Fruit fly (Drosophila melanogaster) Kc167 (cell line): ENCODE results near the gene CG14545.

Source experiments
- Myc ChIP-seq: fragments of >200 bp; optimal IDR thresholded peaks from 2 replicates; lab custom pipeline; 2017; ENCODE audit warnings: missing external identifiers
- Sin3A ChIP-seq: fragments of >200 bp; optimal IDR thresholded peaks from 2 replicates; lab custom pipeline; 2018; ENCODE audit warnings: missing external identifiers
- h ChIP-seq: fragments of >200 bp; optimal IDR thresholded peaks from 3 replicates; lab custom pipeline; 2018; ENCODE audit warnings: missing external identifiers
- insv ChIP-seq: fragments of >200 bp; optimal IDR thresholded peaks from 3 replicates; lab custom pipeline; 2018; ENCODE audit warnings: missing external identifiers
- psq ChIP-seq: fragments of >200 bp; optimal IDR thresholded peaks from 2 replicates; lab custom pipeline; 2017; ENCODE audit warnings: missing external identifiers
- ttk ChIP-seq: sonication (Bioruptor generic); optimal IDR thresholded peaks from 2 replicates; lab custom pipeline; 2017; ENCODE audit warnings: missing external identifiers

Gene CG14545

DNA sequence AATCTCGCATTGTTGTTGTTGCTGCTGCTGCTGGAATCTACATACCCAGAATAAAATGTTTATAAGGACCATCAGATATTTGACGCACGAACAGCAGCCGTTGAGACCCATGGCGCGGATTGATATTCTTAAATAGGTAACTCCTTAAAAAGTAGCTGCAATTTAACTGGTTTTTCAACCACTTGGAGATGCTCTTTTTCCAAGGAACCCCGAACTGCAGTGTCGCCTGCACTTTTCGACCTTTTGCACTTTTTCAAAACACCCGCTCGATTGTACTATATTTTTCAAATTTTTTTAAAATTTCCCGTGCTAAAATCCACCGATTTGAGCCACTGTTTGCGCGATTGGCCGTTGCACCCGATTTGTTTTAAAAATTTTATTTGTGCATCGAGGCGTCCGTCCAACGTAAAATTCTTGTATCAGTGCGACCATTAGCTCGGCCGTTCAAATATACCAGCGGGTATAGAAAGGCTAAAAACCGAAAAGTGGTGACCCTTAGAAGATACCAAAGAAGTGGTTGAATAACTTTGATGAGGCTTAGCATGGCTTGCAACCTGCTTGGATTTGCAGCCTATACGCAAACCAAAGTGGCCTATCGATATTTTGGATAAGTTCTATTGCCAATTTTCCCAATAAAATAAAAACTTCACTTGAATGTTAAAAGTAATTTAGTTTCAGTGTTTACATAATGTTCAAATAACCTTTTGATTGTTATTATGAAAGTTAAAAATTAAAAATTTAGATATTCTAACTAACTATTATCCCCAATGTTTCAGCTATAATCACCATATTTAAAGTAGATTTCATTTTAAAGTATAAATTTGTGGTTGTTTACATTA lies 30.1 kb upstream of the CG14545 start, which contains the start of gene Tsp96F:
Tsp96F (minus strand) TSS at position 457 of the 839 bp plus-strand sequence.
- TF ChIP-seq ttk (lab: Kevin White, UChicago) (no peak), psq (lab: Kevin White, UChicago) (no peak), insv (no peak), Myc (lab: Kevin White, UChicago) (no peak), Sin3A (lab: Kevin White, UChicago) (no peak), h (lab: Kevin White, UChicago) (no peak)

- TF ChIP-seq Myc (lab: Kevin White, UChicago) (no peak), Sin3A (lab: Kevin White, UChicago) (no peak), psq (lab: Kevin White, UChicago) (no peak), insv (no peak), ttk (lab: Kevin White, UChicago) (no peak), h (lab: Kevin White, UChicago) (no peak)
These were observed 29.3 kb upstream of the CG14545 start for dm6 chr3R:25880198-25880970.

dm6 chr3R:25879324-25879766 lies 28.3 kb upstream of the CG14545 start:
- no peak for TF ChIP-seq insv
- no peak for TF ChIP-seq Sin3A (lab: Kevin White, UChicago)
- TF ChIP-seq h (lab: Kevin White, UChicago) = no peak
- TF ChIP-seq Myc (lab: Kevin White, UChicago) = no peak

- TF ChIP-seq insv (no peak), h (lab: Kevin White, UChicago) (no peak), Sin3A (lab: Kevin White, UChicago) (no peak)
These were observed 26.0 kb upstream of the CG14545 start for dm6 chr3R:25877064-25877463.

DNA sequence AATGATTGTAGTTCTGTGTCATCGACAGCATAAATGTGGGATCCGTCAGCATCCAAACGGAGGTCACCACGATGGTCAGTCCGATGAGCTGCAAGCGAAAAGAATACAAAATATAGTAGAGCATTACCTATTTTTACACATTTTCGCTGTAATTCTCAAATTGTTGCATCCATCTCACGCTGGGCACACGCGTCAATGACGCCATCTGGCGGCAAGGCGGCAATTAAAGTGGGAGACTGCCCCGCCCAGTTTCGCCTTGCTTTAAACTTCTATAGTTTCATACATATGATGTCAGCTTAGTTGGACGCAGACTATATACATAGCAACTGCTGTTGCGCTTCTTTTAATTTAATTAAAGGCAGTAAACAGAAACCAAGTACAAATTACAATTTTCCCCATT lies 25.5 kb upstream of the CG14545 start:
- TF ChIP-seq Myc (lab: Kevin White, UChicago) = no peak
- no peak for TF ChIP-seq insv
- no peak for TF ChIP-seq h (lab: Kevin White, UChicago)
- TF ChIP-seq ttk (lab: Kevin White, UChicago) = no peak
- no peak for TF ChIP-seq Sin3A (lab: Kevin White, UChicago)
- no peak for TF ChIP-seq psq (lab: Kevin White, UChicago)

DNA sequence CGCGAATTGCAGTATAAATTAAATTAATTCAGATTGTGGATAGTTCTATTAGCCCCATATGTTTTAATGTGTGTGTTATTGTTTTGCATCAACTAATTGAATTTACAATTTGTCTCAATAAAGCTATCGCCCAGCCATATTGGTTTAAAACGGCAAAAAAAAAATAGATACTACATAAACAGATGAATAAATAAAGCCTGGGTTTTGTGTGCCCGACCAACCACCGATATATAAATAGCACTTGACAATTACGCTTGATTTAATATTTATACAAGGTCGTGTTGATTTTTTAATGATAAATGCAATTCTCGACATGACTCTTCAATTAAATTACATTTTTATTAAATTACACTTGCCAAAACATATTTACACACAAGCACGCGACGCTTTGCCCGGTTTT lies 19.3 kb upstream of the CG14545 start:
- TF ChIP-seq h (lab: Kevin White, UChicago) (no peak), Sin3A (lab: Kevin White, UChicago) (no peak), Myc (lab: Kevin White, UChicago) (no peak), psq (lab: Kevin White, UChicago) (no peak), ttk (lab: Kevin White, UChicago) (no peak), insv (no peak)

DNA sequence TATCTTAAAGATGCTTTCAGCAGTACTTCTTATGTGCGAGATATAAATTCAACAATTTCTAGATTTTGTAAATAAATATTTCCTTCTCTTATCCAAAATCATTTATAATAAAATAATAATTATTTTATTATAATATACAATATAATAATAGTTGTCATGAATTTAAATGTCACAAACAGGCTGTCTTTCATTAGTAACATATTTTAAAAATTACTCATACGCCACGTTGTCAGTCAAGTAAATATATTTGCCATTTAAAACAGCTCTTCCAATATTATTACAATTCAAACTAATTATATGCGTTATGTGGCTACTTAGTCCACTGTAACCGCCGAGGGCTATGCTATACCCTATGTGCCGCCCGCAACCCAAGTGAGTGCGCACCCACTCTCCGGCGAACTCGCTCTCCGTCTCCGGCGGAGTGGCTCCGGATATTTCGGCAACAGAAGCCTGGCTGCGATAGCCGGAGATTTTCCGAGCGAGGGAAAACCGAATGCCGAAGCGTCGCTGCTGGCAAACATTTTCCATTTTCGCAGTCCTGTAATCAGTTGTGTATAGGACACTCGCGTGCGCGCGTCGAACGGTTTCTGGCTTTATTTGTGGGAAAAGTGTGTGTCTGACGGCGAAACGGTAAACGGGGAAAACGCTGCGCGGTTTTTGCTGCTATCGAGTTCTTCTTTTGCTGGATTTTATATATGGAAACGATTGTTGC lies 4.7 kb upstream of the CG14545 start, which contains the start of gene CG5890:
CG5890 (plus strand) TSS at position 561 of the 712 bp plus-strand sequence.
- no peak for TF ChIP-seq h (lab: Kevin White, UChicago)
- TF ChIP-seq Myc (lab: Kevin White, UChicago) = no peak
- no peak for TF ChIP-seq ttk (lab: Kevin White, UChicago)
- TF ChIP-seq insv = no peak
- TF ChIP-seq psq (lab: Kevin White, UChicago) = no peak
- TF ChIP-seq Sin3A (lab: Kevin White, UChicago) = no peak

DNA sequence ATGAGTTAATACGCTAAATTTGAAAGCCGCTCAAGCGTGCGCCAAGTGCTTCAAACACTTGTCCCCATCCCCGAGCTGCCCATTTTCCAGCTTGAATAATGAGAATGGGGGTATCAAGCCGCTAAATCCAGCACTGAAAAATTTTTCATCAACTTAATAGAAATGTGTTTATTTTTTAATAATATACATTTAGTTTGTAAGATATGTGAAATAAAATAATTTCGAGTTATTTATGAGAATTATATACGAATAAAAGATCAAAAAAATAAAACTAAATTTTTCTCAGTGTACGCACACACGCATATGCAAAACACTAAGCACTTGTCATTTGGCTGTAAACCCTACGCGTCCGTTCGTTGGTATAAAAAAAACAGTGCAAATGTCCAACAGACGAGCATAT lies 3.7 kb upstream of the CG14545 start:
- TF ChIP-seq insv = no peak
- TF ChIP-seq ttk (lab: Kevin White, UChicago) = no peak
- TF ChIP-seq psq (lab: Kevin White, UChicago) = no peak
- no peak for TF ChIP-seq h (lab: Kevin White, UChicago)
- no peak for TF ChIP-seq Sin3A (lab: Kevin White, UChicago)
- TF ChIP-seq Myc (lab: Kevin White, UChicago) = no peak

DNA sequence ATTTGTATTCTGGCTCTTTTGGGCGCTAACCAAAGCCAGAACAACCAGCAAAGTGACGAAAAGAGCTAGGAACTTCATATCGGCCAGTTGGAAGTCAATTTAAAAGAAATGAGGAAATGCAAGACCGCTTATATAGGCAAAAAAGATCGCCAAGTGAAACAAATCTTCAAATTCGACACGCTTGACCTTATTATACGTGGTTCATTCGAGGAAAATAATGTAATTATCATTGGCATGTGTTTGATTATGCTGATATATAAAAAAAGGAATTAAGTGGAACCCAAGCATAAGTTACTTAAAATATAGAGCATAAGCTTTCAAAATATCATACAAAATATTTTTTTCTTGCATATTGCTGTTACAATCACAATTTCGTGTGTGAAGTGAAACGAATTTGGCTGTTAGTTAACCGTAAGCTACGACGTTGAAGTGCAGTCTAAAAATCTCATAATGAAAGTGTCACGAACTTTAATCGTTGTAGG lies 19.3 kb downstream of the CG14545 start, which contains the start of the genes Mst57Da and alpha4GT2:
Mst57Da (minus strand) TSS at position 101 of the 482 bp plus-strand sequence.
alpha4GT2 (plus strand) TSS at position 432 of the 482 bp plus-strand sequence.
- TF ChIP-seq ttk (lab: Kevin White, UChicago) = no peak
- no peak for TF ChIP-seq psq (lab: Kevin White, UChicago)
- TF ChIP-seq Sin3A (lab: Kevin White, UChicago) = no peak
- TF ChIP-seq Myc (lab: Kevin White, UChicago) = no peak
- TF ChIP-seq insv = no peak
- TF ChIP-seq h (lab: Kevin White, UChicago) = no peak

DNA sequence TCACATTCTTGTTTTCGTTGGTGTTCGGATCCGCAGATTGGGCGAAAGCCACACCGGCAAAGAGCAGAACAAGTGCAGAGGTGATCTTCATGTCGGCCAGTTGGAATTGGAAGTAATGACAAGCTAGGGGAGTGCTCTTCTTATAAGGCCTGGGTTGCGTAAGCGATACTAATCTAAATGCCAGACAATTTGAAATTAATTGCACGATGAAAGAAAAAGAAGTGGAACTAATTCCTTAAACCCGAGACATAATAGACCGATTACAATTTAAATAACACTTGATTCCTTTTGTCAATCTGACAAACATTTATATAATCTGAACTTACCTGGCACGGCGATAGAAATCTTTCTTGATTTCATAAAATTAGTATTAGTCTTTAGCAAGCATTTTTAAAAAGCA lies 20.3 kb downstream of the CG14545 start, which contains the start of gene Mst57Db:
Mst57Db (minus strand) TSS at position 101 of the 400 bp plus-strand sequence.
- TF ChIP-seq insv (no peak), Myc (lab: Kevin White, UChicago) (no peak), Sin3A (lab: Kevin White, UChicago) (no peak), psq (lab: Kevin White, UChicago) (no peak), ttk (lab: Kevin White, UChicago) (no peak), h (lab: Kevin White, UChicago) (no peak)
